Worm (Caenorhabditis elegans) whole organism, L1 larva: ENCODE data around the gene F56F10.2.

Source experiments
- ceh-82 ChIP-seq, 3 experiments: fragments of 150-350 bp in 1 of 3; sonication (generic microtip) in 2 of 3; optimal IDR thresholded peaks; 2 replicates each; lab custom pipeline; 2014 to 2017; ENCODE audit warnings: missing biosample characterization in 3 of 3, missing genetic modification characterization in 3 of 3
- ces-1 ChIP-seq: fragments of 150-350 bp; optimal IDR thresholded peaks from 2 replicates; lab custom pipeline; 2014; ENCODE audit warnings: missing biosample characterization, missing genetic modification reagents, missing genetic modification characterization
- egl-27 ChIP-seq, 2 experiments: fragments of 150-350 bp in 1 of 2; sonication (generic microtip); optimal IDR thresholded peaks; 3 replicates each; lab custom pipeline; 2017 to 2018; ENCODE audit warnings: missing biosample characterization in 2 of 2, missing genetic modification characterization in 2 of 2, missing genetic modification reagents in 2 of 2
- elt-3 ChIP-seq, 6 experiments: fragments of 150-350 bp in 1 of 6; sonication (generic microtip); optimal IDR thresholded peaks; 2 replicates each; lab custom pipeline; 2017 to 2018; ENCODE audit warnings: missing biosample characterization in 6 of 6, missing genetic modification characterization in 6 of 6, inconsistent platforms in 1 of 6
- fos-1 ChIP-seq: fragments of 150-350 bp; optimal IDR thresholded peaks from 2 replicates; lab custom pipeline; 2014; ENCODE audit warnings: missing biosample characterization, missing genetic modification characterization
- lin-15B ChIP-seq: fragments of 150-350 bp; sonication (generic microtip); optimal IDR thresholded peaks from 3 replicates; lab custom pipeline; 2014; ENCODE audit warnings: missing biosample characterization, missing genetic modification characterization
- nhr-11 ChIP-seq: fragments of 150-350 bp; optimal IDR thresholded peaks from 2 replicates; lab custom pipeline; 2014; ENCODE audit warnings: missing biosample characterization, missing genetic modification characterization
- nhr-237 ChIP-seq: fragments of 150-350 bp; optimal IDR thresholded peaks from 2 replicates; lab custom pipeline; 2014; ENCODE audit warnings: missing biosample characterization, missing genetic modification characterization
- rnt-1 ChIP-seq: sonication (generic microtip); optimal IDR thresholded peaks from 2 replicates; lab custom pipeline; 2016; ENCODE audit warnings: mild to moderate bottlenecking, missing genetic modification characterization, moderate library complexity, missing compliant biosample characterization
- sptf-1 ChIP-seq: fragments of 150-350 bp; optimal IDR thresholded peaks from 2 replicates; lab custom pipeline; 2014; ENCODE audit warnings: missing biosample characterization, missing genetic modification characterization

- TF ChIP-seq nhr-237 (tag; lab: Kevin White, UChicago), result no peak
- no peak for TF ChIP-seq egl-27 (tag; optimal IDR thresholded peaks at IDR 0.05; lab: Kevin White, UChicago)
- TF ChIP-seq nhr-11 (tag; lab: Kevin White, UChicago), result no peak
- TF ChIP-seq elt-3 (tag; optimal IDR thresholded peaks at IDR 0.05; lab: Kevin White, UChicago), result no peak
- TF ChIP-seq sptf-1 (tag; lab: Kevin White, UChicago), result no peak
- TF ChIP-seq fos-1, result no peak
- TF ChIP-seq rnt-1, result no peak
- TF ChIP-seq lin-15B (tag; lab: Kevin White, UChicago), result no peak
- TF ChIP-seq ceh-82 (tag; optimal IDR thresholded peaks at IDR 0.05; lab: Kevin White, UChicago), result no peak
- no peak for TF ChIP-seq ces-1 (GFP tag; lab: Kevin White, UChicago)
Observed at ce11 chrX:863478-863877, 4.1 kb downstream of the F56F10.2 start, which contains the start of gene cdo-1.
